Fruit fly (Drosophila melanogaster) whole organism, embryonic: ENCODE measurements around the gene CG15337.

Source experiments
- BEAF-32 ChIP-seq: fragments of 200-800 bp; sonication (Bioruptor generic); optimal IDR thresholded peaks from 3 replicates; lab custom pipeline; 2017; ENCODE audit warnings: missing biosample characterization, missing genetic modification characterization, mild to moderate bottlenecking, moderate library complexity, missing genetic modification reagents
- CG10274 ChIP-seq: fragments of 200-800 bp; sonication (Bioruptor generic); optimal IDR thresholded peaks from 3 replicates; lab custom pipeline; 2017; ENCODE audit warnings: missing biosample characterization, mild to moderate bottlenecking, missing genetic modification characterization
- CG10431 ChIP-seq: fragments of 200-800 bp; sonication (Bioruptor generic); optimal IDR thresholded peaks from 3 replicates; lab custom pipeline; 2018; ENCODE audit warnings: missing biosample characterization, mild to moderate bottlenecking, missing genetic modification characterization
- CG10462 ChIP-seq: fragments of 200-800 bp; sonication (Bioruptor generic); optimal IDR thresholded peaks from 2 replicates; lab custom pipeline; 2016; ENCODE audit warnings: missing biosample characterization, missing genetic modification characterization
- CG12071 ChIP-seq: fragments of 200-800 bp; sonication (Bioruptor generic); optimal IDR thresholded peaks from 3 replicates; lab custom pipeline; 2018; ENCODE audit warnings: missing biosample characterization, mild to moderate bottlenecking, missing genetic modification characterization
- CG12299 ChIP-seq: fragments of 200-800 bp; sonication (Bioruptor generic); optimal IDR thresholded peaks from 2 replicates; lab custom pipeline; 2018; ENCODE audit warnings: missing biosample characterization, mild to moderate bottlenecking, missing genetic modification characterization
- CG13287 ChIP-seq: fragments of 200-800 bp; sonication (Bioruptor generic); IDR thresholded peaks from 2 replicates; pipeline ENCODE4 v1.3.6; 2022; ENCODE audit warnings: missing biosample characterization, missing genetic modification characterization; ENCODE audit not compliant: partially characterized antibody
- CG13624 ChIP-seq: fragments of 200-800 bp; sonication (Bioruptor generic); optimal IDR thresholded peaks from 2 replicates; lab custom pipeline; 2016; ENCODE audit warnings: missing biosample characterization, missing genetic modification characterization
- CG1602 ChIP-seq: fragments of 200-800 bp; sonication (Bioruptor generic); optimal IDR thresholded peaks from 3 replicates; lab custom pipeline; 2016; ENCODE audit warnings: missing biosample characterization, missing genetic modification characterization
- CG16779 ChIP-seq: fragments of 200-800 bp; sonication (Bioruptor generic); IDR thresholded peaks from 2 replicates; pipeline ENCODE4 v1.3.6; 2022; ENCODE audit warnings: missing biosample characterization, missing genetic modification characterization
- CG17361 ChIP-seq: fragments of 200-800 bp; sonication (Bioruptor generic); IDR thresholded peaks from 3 replicates; pipeline ENCODE4 v1.3.6; 2022; ENCODE audit warnings: missing biosample characterization, missing genetic modification characterization
- CG18599 ChIP-seq: fragments of 200-800 bp; sonication (Bioruptor generic); optimal IDR thresholded peaks from 3 replicates; lab custom pipeline; 2017; ENCODE audit warnings: missing biosample characterization, missing genetic modification characterization, mild to moderate bottlenecking, moderate library complexity, missing genetic modification reagents
- CG2678 ChIP-seq: fragments of 200-800 bp; sonication (Bioruptor generic); optimal IDR thresholded peaks from 3 replicates; lab custom pipeline; 2019; ENCODE audit warnings: missing biosample characterization, mild to moderate bottlenecking, missing genetic modification characterization, moderate library complexity
- CG31365 ChIP-seq: fragments of 200-800 bp; sonication (Bioruptor generic); optimal IDR thresholded peaks from 2 replicates; lab custom pipeline; 2018; ENCODE audit warnings: missing biosample characterization, mild to moderate bottlenecking, missing genetic modification characterization
- CG34422 ChIP-seq: fragments of 200-800 bp; sonication (Bioruptor generic); IDR thresholded peaks from 3 replicates; pipeline ENCODE4 v1.3.6; 2022; ENCODE audit warnings: missing biosample characterization, missing genetic modification characterization
- CG42726 ChIP-seq: fragments of 200-800 bp; sonication (Bioruptor generic); IDR thresholded peaks from 2 replicates; pipeline ENCODE4 v1.3.6; 2022; ENCODE audit warnings: missing biosample characterization, missing genetic modification characterization; ENCODE audit not compliant: partially characterized antibody
- CG4404 ChIP-seq: fragments of 200-800 bp; sonication (Bioruptor generic); IDR thresholded peaks from 2 replicates; pipeline ENCODE4 v1.3.6; 2022; ENCODE audit warnings: missing biosample characterization, missing genetic modification characterization
- CG6683 ChIP-seq: fragments of 200-800 bp; sonication (Bioruptor generic); optimal IDR thresholded peaks from 2 replicates; lab custom pipeline; 2017; ENCODE audit warnings: missing biosample characterization, mild to moderate bottlenecking, missing genetic modification characterization, missing genetic modification reagents
- CG6689 ChIP-seq: fragments of 200-800 bp; sonication (Bioruptor generic); IDR thresholded peaks from 2 replicates; pipeline ENCODE4 v1.3.6; 2022; ENCODE audit warnings: missing biosample characterization, missing genetic modification characterization
- CG8089 ChIP-seq: fragments of 200-800 bp; sonication (Bioruptor generic); optimal IDR thresholded peaks from 3 replicates; lab custom pipeline; 2016; ENCODE audit warnings: missing biosample characterization, missing genetic modification characterization
- CG8281 ChIP-seq: fragments of 200-800 bp; sonication (Bioruptor generic); optimal IDR thresholded peaks from 2 replicates; lab custom pipeline; 2018; ENCODE audit warnings: missing biosample characterization, mild to moderate bottlenecking, missing genetic modification characterization, moderate library complexity
- CG8290 ChIP-seq, 3 experiments: fragments of 200-800 bp; sonication (Bioruptor generic); optimal IDR thresholded peaks; 2 replicates each; lab custom pipeline; 2016 to 2019; ENCODE audit warnings: missing biosample characterization in 3 of 3, missing genetic modification characterization in 3 of 3, mild to moderate bottlenecking in 2 of 3, moderate library complexity in 1 of 3
- CG8765 ChIP-seq: fragments of 200-800 bp; sonication (Bioruptor generic); IDR thresholded peaks from 2 replicates; pipeline ENCODE4 v1.3.6; 2022; ENCODE audit warnings: missing biosample characterization, missing genetic modification characterization
- CTCF ChIP-seq: fragments of 200-800 bp; sonication (Bioruptor generic); optimal IDR thresholded peaks from 2 replicates; lab custom pipeline; 2017; ENCODE audit warnings: missing biosample characterization, mild to moderate bottlenecking, missing genetic modification characterization, moderate library complexity
- Chrac-16 ChIP-seq: fragments of 200-800 bp; sonication (Bioruptor generic); optimal IDR thresholded peaks from 3 replicates; lab custom pipeline; 2016; ENCODE audit warnings: missing biosample characterization, missing genetic modification characterization
- CkIIα-i1 ChIP-seq: fragments of 200-800 bp; sonication (Bioruptor generic); IDR thresholded peaks from 2 replicates; pipeline ENCODE4 v1.3.6; 2022; ENCODE audit warnings: missing biosample characterization, missing genetic modification characterization
- Dll ChIP-seq: fragments of 200-800 bp; sonication (Bioruptor generic); IDR thresholded peaks from 4 replicates; pipeline ENCODE4 v1.3.6; 2022; ENCODE audit warnings: missing biosample characterization, missing genetic modification characterization; ENCODE audit not compliant: partially characterized antibody
- ERR ChIP-seq: fragments of 200-800 bp; sonication (Bioruptor generic); optimal IDR thresholded peaks from 2 replicates; lab custom pipeline; 2016; ENCODE audit warnings: missing biosample characterization, missing genetic modification characterization
- Ets65A ChIP-seq: fragments of 200-800 bp; sonication (Bioruptor generic); peaks from one replicate; lab custom pipeline; 2016; ENCODE audit warnings: missing biosample characterization, missing genetic modification characterization
- HLHmδ ChIP-seq: fragments of 200-800 bp; sonication (Bioruptor generic); optimal IDR thresholded peaks from 2 replicates; lab custom pipeline; 2018; ENCODE audit warnings: missing biosample characterization, mild to moderate bottlenecking, missing genetic modification characterization, moderate library complexity
- Hmx ChIP-seq: fragments of 200-800 bp; sonication (Bioruptor generic); optimal IDR thresholded peaks from 2 replicates; lab custom pipeline; 2016; ENCODE audit warnings: missing biosample characterization, missing genetic modification characterization
- NC2α ChIP-seq: fragments of 200-800 bp; sonication (Bioruptor generic); optimal IDR thresholded peaks from 2 replicates; lab custom pipeline; 2016; ENCODE audit warnings: missing biosample characterization, missing genetic modification characterization
- Optix ChIP-seq: fragments of 200-800 bp; sonication (Bioruptor generic); IDR thresholded peaks from 3 replicates; pipeline ENCODE4 v1.3.6; 2022; ENCODE audit warnings: missing biosample characterization, missing genetic modification characterization
- Pdp1 ChIP-seq, 2 experiments: fragments of 200-800 bp; sonication (Bioruptor generic); optimal IDR thresholded peaks; 3 replicates each; lab custom pipeline; 2016; ENCODE audit warnings: missing biosample characterization in 2 of 2, missing genetic modification characterization in 2 of 2, mild to moderate bottlenecking in 1 of 2, moderate library complexity in 1 of 2
- Poxn ChIP-seq: fragments of 200-800 bp; sonication (Bioruptor generic); IDR thresholded peaks from 2 replicates; pipeline ENCODE4 v1.3.6; 2022; ENCODE audit warnings: missing biosample characterization, missing genetic modification characterization
- Six4 ChIP-seq: fragments of 200-800 bp; sonication (Bioruptor generic); optimal IDR thresholded peaks from 2 replicates; lab custom pipeline; 2016; ENCODE audit warnings: missing biosample characterization, missing genetic modification characterization
- az2 ChIP-seq: fragments of 200-800 bp; sonication (Bioruptor generic); optimal IDR thresholded peaks from 3 replicates; lab custom pipeline; 2016; ENCODE audit warnings: missing biosample characterization, missing genetic modification characterization
- chif ChIP-seq, 2 experiments: fragments of 200-800 bp; sonication (Bioruptor generic); optimal IDR thresholded peaks; 3 replicates each; lab custom pipeline; 2016; ENCODE audit warnings: missing biosample characterization in 2 of 2, missing genetic modification characterization in 2 of 2
- crol ChIP-seq: fragments of 200-800 bp; sonication (Bioruptor generic); IDR thresholded peaks from 2 replicates; pipeline ENCODE4 v1.3.6; 2022; ENCODE audit warnings: missing biosample characterization, missing genetic modification characterization
- fru ChIP-seq: fragments of >200 bp; optimal IDR thresholded peaks from 2 replicates; lab custom pipeline; 2017
- grau ChIP-seq: fragments of 200-800 bp; optimal IDR thresholded peaks from 3 replicates; lab custom pipeline; 2019; ENCODE audit warnings: missing biosample characterization, mild to moderate bottlenecking, missing genetic modification characterization, moderate library complexity
- h ChIP-seq: fragments of >200 bp; optimal IDR thresholded peaks from 2 replicates; lab custom pipeline; 2017
- her ChIP-seq: fragments of 200-800 bp; sonication (Bioruptor generic); optimal IDR thresholded peaks from 2 replicates; lab custom pipeline; 2016; ENCODE audit warnings: missing biosample characterization, missing genetic modification characterization
- jumu ChIP-seq: fragments of 200-800 bp; sonication (Bioruptor generic); optimal IDR thresholded peaks from 3 replicates; lab custom pipeline; 2016; ENCODE audit warnings: missing biosample characterization, missing genetic modification characterization
- kni ChIP-seq: fragments of 200-800 bp; sonication (Bioruptor generic); optimal IDR thresholded peaks from 3 replicates; lab custom pipeline; 2017; ENCODE audit warnings: mild to moderate bottlenecking, missing biosample characterization, missing genetic modification reagents, missing genetic modification characterization
- scrt ChIP-seq: fragments of 200-800 bp; sonication (Bioruptor generic); optimal IDR thresholded peaks from 2 replicates; lab custom pipeline; 2018; ENCODE audit warnings: missing biosample characterization, mild to moderate bottlenecking, missing genetic modification characterization, moderate library complexity
- slou ChIP-seq: fragments of 200-800 bp; sonication (Bioruptor generic); optimal IDR thresholded peaks from 3 replicates; lab custom pipeline; 2016; ENCODE audit warnings: missing biosample characterization, missing genetic modification characterization
- stc ChIP-seq: fragments of 200-800 bp; sonication (Bioruptor generic); IDR thresholded peaks from 2 replicates; pipeline ENCODE4 v1.3.6; 2022; ENCODE audit warnings: missing biosample characterization, missing genetic modification characterization
- tx ChIP-seq: fragments of 200-800 bp; sonication (Bioruptor generic); optimal IDR thresholded peaks from 2 replicates; lab custom pipeline; 2016; ENCODE audit warnings: missing biosample characterization, missing genetic modification characterization
- wdn ChIP-seq: fragments of 200-800 bp; sonication (Bioruptor generic); IDR thresholded peaks from 2 replicates; pipeline ENCODE4 v1.3.6; 2022; ENCODE audit warnings: missing biosample characterization, missing genetic modification characterization
- wor ChIP-seq: fragments of 200-800 bp; sonication (Bioruptor generic); IDR thresholded peaks from 2 replicates; pipeline ENCODE4 v1.3.6; 2022; ENCODE audit warnings: missing biosample characterization, missing genetic modification characterization
- zfh1 ChIP-seq: fragments of 200-800 bp; sonication (Bioruptor generic); IDR thresholded peaks from 3 replicates; pipeline ENCODE4 v1.3.6; 2022; ENCODE audit warnings: missing biosample characterization, missing genetic modification characterization

Gene CG15337

dm6 chrX:8141353-8142066 is 18.3 kb upstream of the CG15337 start (continued):
- TF ChIP-seq CkIIα-i1 (no peak), CG34422 (GFP tag; lab: Robert Waterston, UW) (peak; percentile 77; the same call in 2 of the 3 replicates), wor (GFP tag; lab: Robert Waterston, UW) (no peak), stc (no peak), CG1602 (GFP tag; lab: Kevin White, UChicago) (no peak), CG13624 (GFP tag; lab: Kevin White, UChicago) (no peak), Optix (GFP tag; lab: Robert Waterston, UW) (no peak), CG10431 (GFP tag; lab: Kevin White, UChicago) (no peak), Ets65A (GFP tag; lab: Kevin White, UChicago) (no peak), crol (peak; percentile 99), CG4404 (no peak), CG10462 (GFP tag; lab: Kevin White, UChicago) (peak; percentile 50), HLHmδ (GFP tag; lab: Kevin White, UChicago) (no peak), kni (GFP tag; lab: Kevin White, UChicago) (peak; percentile 60), fru (lab: Kevin White, UChicago) (no peak), CG13287 (GFP tag; lab: Robert Waterston, UW) (no peak), CG12299 (tag; lab: Kevin White, UChicago) (peak; percentile 30), CG17361 (GFP tag; lab: Robert Waterston, UW) (peak; percentile 31; the same call in 1 of the 3 replicates), Chrac-16 (GFP tag; lab: Kevin White, UChicago) (no peak), Dll (GFP tag; lab: Robert Waterston, UW) (no peak), CG6689 (GFP tag; lab: Robert Waterston, UW) (no peak), CG8281 (tag; lab: Kevin White, UChicago) (no peak), CG8290 (GFP tag; optimal IDR thresholded peaks at IDR 0.05; lab: Kevin White, UChicago) (no peak), CG8290 (tag; optimal IDR thresholded peaks at IDR 0.05; lab: Kevin White, UChicago) (peak in 1 of 2 experiments; percentile 33), chif (GFP tag; optimal IDR thresholded peaks at IDR 0.05; lab: Kevin White, UChicago) (no peak), Hmx (GFP tag; lab: Kevin White, UChicago) (no peak), ERR (GFP tag; lab: Kevin White, UChicago) (no peak), zfh1 (GFP tag; lab: Robert Waterston, UW) (no peak), h (lab: Kevin White, UChicago) (no peak), CG8089 (GFP tag; lab: Kevin White, UChicago) (peak; percentile 25), tx (GFP tag; lab: Kevin White, UChicago) (no peak), CG31365 (tag; lab: Kevin White, UChicago) (no peak), CG12071 (GFP tag; lab: Kevin White, UChicago) (no peak), CG18599 (GFP tag; lab: Kevin White, UChicago) (peak; percentile 44), slou (GFP tag; lab: Kevin White, UChicago) (no peak), Pdp1 (GFP tag; optimal IDR thresholded peaks at IDR 0.05; lab: Kevin White, UChicago) (peak; percentile 19 to 29), NC2α (GFP tag; lab: Kevin White, UChicago) (no peak), CG42726 (no peak), scrt (GFP tag; lab: Kevin White, UChicago) (peak; percentile 40), CG16779 (GFP tag; lab: Robert Waterston, UW) (no peak), CG8765 (GFP tag; lab: Robert Waterston, UW) (no peak), Poxn (GFP tag; lab: Robert Waterston, UW) (no peak), az2 (GFP tag; lab: Kevin White, UChicago) (no peak), her (peak; percentile 29), grau (tag; lab: Kevin White, UChicago) (no peak), CTCF (GFP tag; lab: Kevin White, UChicago) (no peak), BEAF-32 (GFP tag; lab: Kevin White, UChicago) (no peak), Six4 (GFP tag; lab: Kevin White, UChicago) (no peak), CG6683 (GFP tag; lab: Kevin White, UChicago) (peak; percentile 0), jumu (GFP tag; lab: Kevin White, UChicago) (no peak), wdn (GFP tag; lab: Robert Waterston, UW) (no peak), CG10274 (no peak), CG2678 (tag; lab: Kevin White, UChicago) (peak; percentile 39)
